Worm (Caenorhabditis elegans): ENCODE measurements around the gene pbs-1.
A peak's percentile ranks its signal among the peaks of the same experiment; 100 is the strongest.

The pbs-1 gene

ce11 chrIV:1706996-1707395, 2.5 kb downstream of the pbs-1 start, which contains the start of gene K08D12.4:
TSS of gene K08D12.4 (plus strand) at chrIV:1707296.
- TF ChIP-seq ets-7 (tag; optimal IDR thresholded peaks at IDR 0.05), result no peak
- TF ChIP-seq scrt-1 (GFP tag; IDR thresholded peaks at IDR 0.05), result no peak
- no peak for TF ChIP-seq ceh-36 (tag; optimal IDR thresholded peaks at IDR 0.05)
- no peak for TF ChIP-seq B0310.2 (tag; optimal IDR thresholded peaks at IDR 0.05)
- TF ChIP-seq sea-1 (GFP tag; conservative IDR thresholded peaks at IDR 0.05), result no peak
- no peak for TF ChIP-seq hnd-1 (tag; optimal IDR thresholded peaks at IDR 0.05)
- TF ChIP-seq ceh-13 (GFP tag; optimal IDR thresholded peaks at IDR 0.05), result no peak
- no peak for TF ChIP-seq flt-1 (GFP tag; IDR thresholded peaks at IDR 0.05)
- no peak for TF ChIP-seq aly-1 (tag; optimal IDR thresholded peaks at IDR 0.05)
- no peak for TF ChIP-seq tbx-37 (GFP tag; conservative IDR thresholded peaks at IDR 0.05)
- TF ChIP-seq tra-4 (tag; optimal IDR thresholded peaks at IDR 0.05), result no peak
- TF ChIP-seq ama-1 (optimal IDR thresholded peaks at IDR 0.05), result no peak
- TF ChIP-seq tbx-11 (GFP tag; IDR thresholded peaks at IDR 0.05), result no peak

- TF ChIP-seq flt-1 (GFP tag; IDR thresholded peaks at IDR 0.05), result no peak
- no peak for TF ChIP-seq hnd-1 (tag; optimal IDR thresholded peaks at IDR 0.05)
- TF ChIP-seq pes-1 (GFP tag; IDR thresholded peaks at IDR 0.05), result no peak
- no peak for TF ChIP-seq hmbx-1 (tag; optimal IDR thresholded peaks at IDR 0.05)
- no peak for TF ChIP-seq sea-1 (GFP tag; conservative IDR thresholded peaks at IDR 0.05)
- no peak for TF ChIP-seq F13C5.2 (tag; optimal IDR thresholded peaks at IDR 0.05)
- TF ChIP-seq ama-1 (optimal IDR thresholded peaks at IDR 0.05), result no peak
- TF ChIP-seq B0310.2 (tag; optimal IDR thresholded peaks at IDR 0.05), result no peak
- TF ChIP-seq aly-1 (tag; optimal IDR thresholded peaks at IDR 0.05), result no peak
- TF ChIP-seq tbx-37 (GFP tag; conservative IDR thresholded peaks at IDR 0.05), result no peak
- no peak for TF ChIP-seq ceh-13 (GFP tag; optimal IDR thresholded peaks at IDR 0.05)
- TF ChIP-seq tbx-11 (GFP tag; IDR thresholded peaks at IDR 0.05), result no peak
Observed at ce11 chrIV:1699599-1699998, 9.9 kb downstream of the pbs-1 start, which contains the start of gene bus-2. TSS of gene bus-2 (plus strand) at chrIV:1699899.

- TF ChIP-seq tbx-37 (GFP tag; conservative IDR thresholded peaks at IDR 0.05) (no peak), B0310.2 (tag; optimal IDR thresholded peaks at IDR 0.05) (no peak), tbx-11 (GFP tag; IDR thresholded peaks at IDR 0.05) (no peak)
Observed at ce11 chrIV:1691651-1692050, 17.9 kb downstream of the pbs-1 start.

ce11 chrIV:1687151-1687550, 22.4 kb downstream of the pbs-1 start:
- no peak for TF ChIP-seq flt-1 (GFP tag; IDR thresholded peaks at IDR 0.05)
- TF ChIP-seq ets-7 (tag; optimal IDR thresholded peaks at IDR 0.05), result no peak
- no peak for TF ChIP-seq ceh-36 (tag; optimal IDR thresholded peaks at IDR 0.05)
- TF ChIP-seq tra-4 (tag; optimal IDR thresholded peaks at IDR 0.05), result no peak
- TF ChIP-seq tbx-11 (GFP tag; IDR thresholded peaks at IDR 0.05), result no peak
- TF ChIP-seq aly-1 (tag; optimal IDR thresholded peaks at IDR 0.05), result peak; percentile 1
- TF ChIP-seq pes-1 (GFP tag; IDR thresholded peaks at IDR 0.05), result peak; percentile 73
- peak; percentile 34 for TF ChIP-seq hnd-1 (tag; optimal IDR thresholded peaks at IDR 0.05)
- no peak for TF ChIP-seq scrt-1 (GFP tag; IDR thresholded peaks at IDR 0.05)
- TF ChIP-seq ceh-13 (GFP tag; optimal IDR thresholded peaks at IDR 0.05), result peak; percentile 25
- TF ChIP-seq F13C5.2 (tag; optimal IDR thresholded peaks at IDR 0.05), result no peak
- no peak for TF ChIP-seq tbx-37 (GFP tag; conservative IDR thresholded peaks at IDR 0.05)
- TF ChIP-seq B0310.2 (tag; optimal IDR thresholded peaks at IDR 0.05), result no peak
- no peak for TF ChIP-seq hmg-4 (GFP tag; optimal IDR thresholded peaks at IDR 0.05)
- no peak for TF ChIP-seq sea-1 (GFP tag; conservative IDR thresholded peaks at IDR 0.05)

- TF ChIP-seq ceh-13 (GFP tag; optimal IDR thresholded peaks at IDR 0.05), result no peak
- TF ChIP-seq ama-1 (optimal IDR thresholded peaks at IDR 0.05), result no peak
- no peak for TF ChIP-seq scrt-1 (GFP tag; IDR thresholded peaks at IDR 0.05)
- no peak for TF ChIP-seq hnd-1 (tag; optimal IDR thresholded peaks at IDR 0.05)
- no peak for TF ChIP-seq B0310.2 (tag; optimal IDR thresholded peaks at IDR 0.05)
- TF ChIP-seq ets-7 (tag; optimal IDR thresholded peaks at IDR 0.05), result no peak
- no peak for TF ChIP-seq ceh-36 (tag; optimal IDR thresholded peaks at IDR 0.05)
- TF ChIP-seq sea-1 (GFP tag; conservative IDR thresholded peaks at IDR 0.05), result no peak
- no peak for TF ChIP-seq tbx-37 (GFP tag; conservative IDR thresholded peaks at IDR 0.05)
Observed at ce11 chrIV:1682066-1682465, 27.5 kb downstream of the pbs-1 start, which contains the start of gene Y41D4B.24. TSS of gene Y41D4B.24 (minus strand) at chrIV:1682166.

ce11 chrIV:1679227-1679626, 30.3 kb downstream of the pbs-1 start:
- TF ChIP-seq tra-4 (tag; optimal IDR thresholded peaks at IDR 0.05) (no peak), hmg-4 (GFP tag; optimal IDR thresholded peaks at IDR 0.05) (no peak), scrt-1 (GFP tag; IDR thresholded peaks at IDR 0.05) (no peak), hnd-1 (tag; optimal IDR thresholded peaks at IDR 0.05) (no peak), B0310.2 (tag; optimal IDR thresholded peaks at IDR 0.05) (no peak), aly-1 (tag; optimal IDR thresholded peaks at IDR 0.05) (no peak), ceh-36 (tag; optimal IDR thresholded peaks at IDR 0.05) (no peak)

- TF ChIP-seq hmg-4 (GFP tag; optimal IDR thresholded peaks at IDR 0.05) (no peak), ets-7 (tag; optimal IDR thresholded peaks at IDR 0.05) (no peak), aly-1 (tag; optimal IDR thresholded peaks at IDR 0.05) (no peak), tra-4 (tag; optimal IDR thresholded peaks at IDR 0.05) (no peak), ceh-36 (tag; optimal IDR thresholded peaks at IDR 0.05) (peak; percentile 7), B0310.2 (tag; optimal IDR thresholded peaks at IDR 0.05) (no peak), pes-1 (GFP tag; IDR thresholded peaks at IDR 0.05) (no peak)
Observed at ce11 chrIV:1676926-1677325, 32.6 kb downstream of the pbs-1 start.

- TF ChIP-seq pes-1 (GFP tag; IDR thresholded peaks at IDR 0.05) (no peak), B0310.2 (tag; optimal IDR thresholded peaks at IDR 0.05) (no peak), F13C5.2 (tag; optimal IDR thresholded peaks at IDR 0.05) (no peak), hnd-1 (tag; optimal IDR thresholded peaks at IDR 0.05) (no peak), hmg-4 (GFP tag; optimal IDR thresholded peaks at IDR 0.05) (no peak), aly-1 (tag; optimal IDR thresholded peaks at IDR 0.05) (no peak), tbx-37 (GFP tag; conservative IDR thresholded peaks at IDR 0.05) (no peak), ets-7 (tag; optimal IDR thresholded peaks at IDR 0.05) (no peak), tra-4 (tag; optimal IDR thresholded peaks at IDR 0.05) (no peak)
Observed at ce11 chrIV:1672398-1672797, 37.1 kb downstream of the pbs-1 start, which contains the start of gene Y41D4B.1. TSS of gene Y41D4B.1 (plus strand) at chrIV:1672698.
